Worm (Caenorhabditis elegans) whole organism, midembryonic: ENCODE results near the gene Y49G5B.1.

Source experiments
- cog-1 ChIP-seq: sonication (generic microtip); optimal IDR thresholded peaks from 2 replicates; lab custom pipeline; 2016; ENCODE audit warnings: missing genetic modification characterization, missing compliant biosample characterization
- flt-1 ChIP-seq: fragments of 200-800 bp; sonication (Bioruptor generic); IDR thresholded peaks from 2 replicates; pipeline ENCODE4 v1.3.6; 2022; ENCODE audit warnings: missing genetic modification characterization, missing compliant biosample characterization
- klf-2 ChIP-seq: fragments of 200-800 bp; sonication (Bioruptor generic); conservative IDR thresholded peaks from 2 replicates; pipeline ENCODE4 v1.3.6; 2022; ENCODE audit warnings: missing genetic modification reagents, missing genetic modification characterization, missing compliant biosample characterization
- ref-1 ChIP-seq: fragments of 200-800 bp; sonication (Bioruptor generic); conservative IDR thresholded peaks from 2 replicates; pipeline ENCODE4 v1.3.6; 2022; ENCODE audit warnings: missing genetic modification reagents, missing genetic modification characterization, missing compliant biosample characterization
- tab-1 ChIP-seq: fragments of 200-800 bp; sonication (Bioruptor generic); IDR thresholded peaks from 2 replicates; pipeline ENCODE4 v1.3.6; 2022; ENCODE audit warnings: missing genetic modification characterization, missing compliant biosample characterization
- ztf-23 ChIP-seq: fragments of 200-800 bp; sonication (Bioruptor generic); IDR thresholded peaks from 2 replicates; pipeline ENCODE4 v1.3.6; 2022; ENCODE audit warnings: missing genetic modification reagents, missing genetic modification characterization, missing compliant biosample characterization
- ztf-29 ChIP-seq: fragments of 200-800 bp; sonication (Bioruptor generic); IDR thresholded peaks from 2 replicates; pipeline ENCODE4 v1.3.6; 2022; ENCODE audit warnings: missing genetic modification reagents, missing genetic modification characterization, missing compliant biosample characterization

ce11 chrV:5252016-5252415 is 28.8 kb downstream of the Y49G5B.1 start, which contains the start of gene srt-68:
- TF ChIP-seq ref-1 = no peak
- no peak for TF ChIP-seq tab-1 (GFP tag; lab: Robert Waterston, UW)
- TF ChIP-seq cog-1 = no peak
- no peak for TF ChIP-seq flt-1 (GFP tag; lab: Robert Waterston, UW)
- TF ChIP-seq ztf-29 (GFP tag; lab: Robert Waterston, UW) = no peak
- no peak for TF ChIP-seq klf-2 (GFP tag; lab: Robert Waterston, UW)
- TF ChIP-seq ztf-23 = no peak
